Worm (Caenorhabditis elegans) whole organism, dauer: ENCODE measurements around the gene C25G4.17.

Experiments
- unc-62 ChIP-seq: sonication (generic microtip); optimal IDR thresholded peaks from 2 replicates; lab custom pipeline; 2017; ENCODE audit warnings: missing biosample characterization, missing genetic modification reagents, missing genetic modification characterization

C25G4.17 gene

ce11 chrIV:12441715-12442114, at the start of gene C25G4.17:
Gene C25G4.17 (plus strand): TSS chrIV:12442015.
- TF ChIP-seq unc-62 (GFP tag; lab: Kevin White, UChicago) = no peak

ce11 chrIV:12396645-12397258, 45.1 kb upstream of the C25G4.17 start:
- no peak for TF ChIP-seq unc-62 (GFP tag; lab: Kevin White, UChicago)

ce11 chrIV:12398437-12398836, 43.4 kb upstream of the C25G4.17 start, which contains the start of gene acs-20:
Gene acs-20 (minus strand): TSS chrIV:12398706.
- TF ChIP-seq unc-62 (GFP tag; lab: Kevin White, UChicago) = no peak

ce11 chrIV:12399983-12400382, 41.8 kb upstream of the C25G4.17 start:
- no peak for TF ChIP-seq unc-62 (GFP tag; lab: Kevin White, UChicago)

DNA sequence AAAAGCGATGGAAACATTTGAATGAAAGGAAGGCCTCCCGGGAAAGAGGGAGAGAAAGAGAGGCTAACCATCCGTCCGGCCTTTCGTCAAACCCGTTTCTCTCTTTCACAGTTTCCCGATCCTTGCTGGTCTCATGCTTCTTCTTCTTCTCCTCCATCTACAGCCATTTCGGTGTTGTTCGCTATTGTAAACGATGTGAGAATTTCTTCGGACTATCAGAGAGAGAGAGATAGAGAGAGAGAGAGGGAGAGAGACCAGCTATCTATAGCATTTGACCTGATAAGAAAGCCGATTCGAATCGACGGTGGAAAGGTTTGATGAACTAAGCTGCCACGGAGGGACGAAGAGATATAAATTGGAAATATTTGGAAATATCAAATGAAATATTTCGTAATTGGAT, 38.4 kb upstream of the C25G4.17 start:
- TF ChIP-seq unc-62 (GFP tag; lab: Kevin White, UChicago) = no peak

- TF ChIP-seq unc-62 (GFP tag; lab: Kevin White, UChicago) = no peak
Measured at ce11 chrIV:12404137-12404536, 37.7 kb upstream of the C25G4.17 start, which contains the start of gene gex-3. Gene gex-3 (plus strand): TSS chrIV:12404431.

- TF ChIP-seq unc-62 (GFP tag; lab: Kevin White, UChicago) = no peak
Measured at ce11 chrIV:12408625-12409024, 33.2 kb upstream of the C25G4.17 start, which contains the start of gene dsb-1. Gene dsb-1 (plus strand): TSS chrIV:12408925.

ce11 chrIV:12410167-12410566, 31.6 kb upstream of the C25G4.17 start, which contains the start of gene acl-13:
Gene acl-13 (plus strand): TSS chrIV:12410467.
- no peak for TF ChIP-seq unc-62 (GFP tag; lab: Kevin White, UChicago)

- no peak for TF ChIP-seq unc-62 (GFP tag; lab: Kevin White, UChicago)
Measured at ce11 chrIV:12414601-12415000, 27.2 kb upstream of the C25G4.17 start.

ce11 chrIV:12416629-12417404, 25.0 kb upstream of the C25G4.17 start:
- no peak for TF ChIP-seq unc-62 (GFP tag; lab: Kevin White, UChicago)

DNA sequence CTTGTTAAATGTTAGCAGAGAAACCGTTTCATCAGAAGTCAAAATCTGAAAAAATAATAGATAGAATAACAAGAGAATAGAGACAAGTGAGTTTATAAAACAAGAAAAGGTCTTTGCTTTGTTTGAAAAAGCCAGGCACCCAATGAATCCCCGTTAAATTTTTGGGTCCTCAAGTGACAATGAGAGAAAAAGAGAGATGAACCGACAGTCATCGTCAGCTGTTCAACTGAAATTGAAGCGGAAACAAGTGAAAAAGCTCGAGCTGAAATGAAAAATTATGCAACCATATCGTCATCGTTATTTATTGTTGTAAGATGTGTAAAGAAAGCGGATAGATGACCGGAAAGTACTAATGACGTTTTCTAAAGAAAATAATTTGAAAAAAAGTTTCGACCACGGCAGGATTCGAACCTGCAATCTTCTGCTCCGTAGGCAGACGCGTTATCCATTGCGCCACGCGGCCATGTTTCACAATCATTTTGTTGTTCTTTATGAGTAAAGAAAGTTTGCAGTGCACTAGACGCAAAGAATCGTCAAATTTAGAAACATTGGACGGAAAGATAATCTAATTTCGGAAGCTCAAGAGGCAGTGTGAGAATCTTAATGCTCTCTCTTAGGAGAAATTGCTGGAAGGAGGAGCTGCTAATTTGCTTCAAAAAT, 24.1 kb upstream of the C25G4.17 start, which contains the start of gene F08G5.3:
TSS of gene F08G5.3 (minus strand) at position 51 of the 660 bp plus-strand sequence.
- no peak for TF ChIP-seq unc-62 (GFP tag; lab: Kevin White, UChicago)

DNA sequence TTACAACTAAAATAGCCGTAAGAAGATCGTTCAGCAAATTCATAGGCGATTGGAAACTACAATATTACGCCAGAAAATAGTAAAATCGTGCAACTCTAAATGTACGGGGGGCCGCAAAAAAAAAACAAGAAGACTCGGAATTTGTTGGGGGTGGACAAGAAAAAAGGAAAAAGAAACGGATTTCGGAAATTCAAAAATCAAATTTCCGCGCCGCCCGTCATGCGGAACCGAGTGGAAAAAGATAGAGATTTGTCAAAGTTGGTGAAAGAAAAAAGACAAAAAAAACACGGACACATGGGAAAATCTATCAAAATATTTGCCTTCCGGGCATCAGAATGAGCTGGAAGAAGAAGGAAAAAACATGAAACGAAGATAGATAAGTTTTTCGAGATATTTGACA, 22.5 kb upstream of the C25G4.17 start:
- TF ChIP-seq unc-62 (GFP tag; lab: Kevin White, UChicago) = no peak

- TF ChIP-seq unc-62 (GFP tag; lab: Kevin White, UChicago) = no peak
Measured at ce11 chrIV:12420455-12420854, 21.4 kb upstream of the C25G4.17 start, which contains the start of gene ugt-65. Gene ugt-65 (plus strand): TSS chrIV:12420683.

DNA sequence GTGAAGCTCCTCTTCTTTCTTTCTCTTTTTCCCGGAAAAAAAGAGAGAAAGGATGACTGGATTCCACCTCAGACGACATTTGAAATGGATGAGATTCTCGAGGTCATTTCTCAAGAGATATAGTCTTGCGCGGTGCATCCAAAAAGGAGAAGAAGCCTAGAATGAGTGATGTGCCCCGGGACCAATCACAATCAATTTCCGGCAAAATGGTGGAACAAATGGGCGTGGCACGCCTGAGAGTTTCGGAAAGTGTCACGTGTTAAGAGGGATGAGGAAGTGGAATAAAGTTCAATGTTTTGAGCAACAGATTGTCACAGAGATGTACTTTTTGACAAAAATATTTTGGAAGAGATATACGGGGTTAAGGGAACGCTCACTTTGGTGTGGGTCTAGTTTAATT, 16.2 kb upstream of the C25G4.17 start:
- no peak for TF ChIP-seq unc-62 (GFP tag; lab: Kevin White, UChicago)

DNA sequence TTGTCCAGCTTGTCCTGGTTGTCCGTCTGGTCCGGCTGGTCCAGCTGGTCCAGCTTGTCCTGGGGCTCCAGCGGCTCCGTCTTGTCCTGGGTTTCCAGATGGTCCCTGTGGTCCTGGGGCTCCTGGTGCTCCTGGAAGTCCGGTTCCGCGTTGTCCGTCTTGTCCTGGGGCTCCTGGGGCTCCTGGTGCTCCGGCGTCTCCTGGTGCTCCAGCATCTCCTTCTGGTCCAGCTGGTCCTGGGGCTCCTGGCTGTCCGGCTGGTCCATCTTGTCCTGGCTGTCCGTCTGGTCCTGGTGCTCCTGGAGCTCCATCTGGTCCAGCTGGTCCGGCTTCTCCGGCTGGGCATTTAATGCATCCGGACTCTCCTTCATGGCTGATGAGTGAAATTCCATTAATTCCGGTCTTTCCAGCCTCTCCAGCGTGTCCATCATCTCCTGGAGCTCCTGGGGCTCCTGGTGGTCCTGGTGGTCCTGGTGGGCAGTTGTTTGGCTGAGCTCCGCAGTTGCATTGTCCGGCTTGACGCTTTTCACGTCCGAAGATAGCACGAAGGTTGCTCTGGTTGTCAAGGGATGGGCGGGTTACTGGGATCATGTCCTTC, 14.0 kb upstream of the C25G4.17 start:
- TF ChIP-seq unc-62 (GFP tag; lab: Kevin White, UChicago) = no peak
